Worm (Caenorhabditis elegans) whole organism, L1 larva: Measurements from ENCODE around the gene Y71H2AM.1.

Experiments
- C04F5.9 ChIP-seq: sonication (generic microtip); optimal IDR thresholded peaks from 2 replicates; lab custom pipeline; 2016; ENCODE audit warnings: missing genetic modification characterization, missing compliant biosample characterization
- aha-1 ChIP-seq: fragments of 150-350 bp; optimal IDR thresholded peaks from 2 replicates; lab custom pipeline; 2014; ENCODE audit warnings: missing biosample characterization, missing genetic modification characterization
- aly-2 ChIP-seq: fragments of 150-350 bp; optimal IDR thresholded peaks from 2 replicates; lab custom pipeline; 2014; ENCODE audit warnings: missing biosample characterization, missing genetic modification characterization
- ama-1 ChIP-seq: fragments of 150-350 bp; optimal IDR thresholded peaks from 2 replicates; lab custom pipeline; 2014
- blmp-1 ChIP-seq: fragments of 150-350 bp; optimal IDR thresholded peaks from 2 replicates; lab custom pipeline; 2014; ENCODE audit warnings: missing biosample characterization, missing genetic modification characterization
- ceh-90 ChIP-seq: sonication (generic microtip); optimal IDR thresholded peaks from 2 replicates; lab custom pipeline; 2016; ENCODE audit warnings: missing genetic modification characterization, missing compliant biosample characterization
- ces-1 ChIP-seq: fragments of 150-350 bp; optimal IDR thresholded peaks from 2 replicates; lab custom pipeline; 2014; ENCODE audit warnings: missing biosample characterization, missing genetic modification reagents, missing genetic modification characterization
- dsc-1 ChIP-seq: sonication (generic microtip); optimal IDR thresholded peaks from 2 replicates; lab custom pipeline; 2016; ENCODE audit warnings: mild to moderate bottlenecking, missing genetic modification characterization, missing compliant biosample characterization
- efl-1 ChIP-seq, 4 experiments: fragments of 150-350 bp; optimal IDR thresholded peaks in 3 of 4; peaks in 1 of 4; 1 replicate in 1 of 4; 2 replicates in 3 of 4; lab custom pipeline; 2014; ENCODE audit warnings: missing biosample characterization in 2 of 4, missing genetic modification characterization in 2 of 4, missing genetic modification reagents in 2 of 4
- egl-13 ChIP-seq: sonication (generic microtip); optimal IDR thresholded peaks from 2 replicates; lab custom pipeline; 2016; ENCODE audit warnings: missing genotype, missing genetic modification reagents, missing genetic modification characterization, missing compliant biosample characterization
- elt-2 ChIP-seq: sonication (generic microtip); optimal IDR thresholded peaks from 2 replicates; lab custom pipeline; 2016; ENCODE audit warnings: missing genetic modification characterization, mild to moderate bottlenecking, inconsistent platforms, missing compliant biosample characterization, missing genetic modification reagents
- elt-3 ChIP-seq, 6 experiments: fragments of 150-350 bp in 1 of 6; sonication (generic microtip); optimal IDR thresholded peaks; 2 replicates each; lab custom pipeline; 2017 to 2018; ENCODE audit warnings: missing biosample characterization in 6 of 6, missing genetic modification characterization in 6 of 6, inconsistent platforms in 1 of 6
- fkh-10 ChIP-seq: sonication (generic microtip); optimal IDR thresholded peaks from 2 replicates; lab custom pipeline; 2017; ENCODE audit warnings: missing biosample characterization, missing genetic modification reagents, missing genetic modification characterization
- fkh-8 ChIP-seq: sonication (generic microtip); optimal IDR thresholded peaks from 2 replicates; lab custom pipeline; 2016; ENCODE audit warnings: mild to moderate bottlenecking, missing genetic modification characterization, missing compliant biosample characterization
- grh-1 ChIP-seq: fragments of 200-800 bp; sonication (Bioruptor generic); IDR thresholded peaks from 2 replicates; pipeline ENCODE4 v1.3.6; 2022; ENCODE audit warnings: missing genetic modification reagents, missing genetic modification characterization, missing compliant biosample characterization
- hlh-4 ChIP-seq: sonication (generic microtip); optimal IDR thresholded peaks from 2 replicates; lab custom pipeline; 2016; ENCODE audit warnings: mild to moderate bottlenecking, missing genetic modification characterization, missing compliant biosample characterization
- irx-1 ChIP-seq: sonication (generic microtip); optimal IDR thresholded peaks from 2 replicates; lab custom pipeline; 2016; ENCODE audit warnings: missing genetic modification characterization, missing compliant biosample characterization
- isw-1 ChIP-seq: fragments of 200-800 bp; sonication (Bioruptor generic); IDR thresholded peaks from 2 replicates; pipeline ENCODE4 v1.3.6; 2022; ENCODE audit warnings: missing genetic modification characterization, missing compliant biosample characterization
- lin-35 ChIP-seq, 2 experiments: fragments of 150-350 bp; optimal IDR thresholded peaks; 2 replicates each; lab custom pipeline; 2014; ENCODE audit warnings: missing biosample characterization in 2 of 2, missing genetic modification characterization in 2 of 2, missing genetic modification reagents in 2 of 2
- lir-3 ChIP-seq: sonication (generic microtip); optimal IDR thresholded peaks from 2 replicates; lab custom pipeline; 2016; ENCODE audit warnings: mild to moderate bottlenecking, missing genetic modification characterization, moderate library complexity, missing compliant biosample characterization; ENCODE audit not compliant: poor library complexity
- lsy-2 ChIP-seq, 2 experiments: fragments of 150-350 bp; optimal IDR thresholded peaks; 2 replicates each; lab custom pipeline; 2014; ENCODE audit warnings: missing biosample characterization in 2 of 2, missing genetic modification characterization in 2 of 2
- mab-9 ChIP-seq: fragments of 200-800 bp; sonication (Bioruptor generic); IDR thresholded peaks from 2 replicates; pipeline ENCODE4 v1.3.6; 2022; ENCODE audit warnings: missing genetic modification reagents, missing genetic modification characterization, missing compliant biosample characterization
- mep-1 ChIP-seq: fragments of 150-350 bp; optimal IDR thresholded peaks from 2 replicates; lab custom pipeline; 2014; ENCODE audit warnings: missing biosample characterization, missing genetic modification characterization
- nhr-12 ChIP-seq: sonication (generic microtip); optimal IDR thresholded peaks from 2 replicates; lab custom pipeline; 2017; ENCODE audit warnings: missing biosample characterization, missing genetic modification characterization
- nhr-20 ChIP-seq: sonication (generic microtip); optimal IDR thresholded peaks from 2 replicates; lab custom pipeline; 2016; ENCODE audit warnings: mild to moderate bottlenecking, missing genetic modification characterization, missing compliant biosample characterization
- nhr-237 ChIP-seq: fragments of 150-350 bp; optimal IDR thresholded peaks from 2 replicates; lab custom pipeline; 2014; ENCODE audit warnings: missing biosample characterization, missing genetic modification characterization
- nhr-28 ChIP-seq: fragments of 150-350 bp; optimal IDR thresholded peaks from 2 replicates; lab custom pipeline; 2014; ENCODE audit warnings: missing biosample characterization, missing genetic modification characterization
- nhr-71 ChIP-seq: sonication (generic microtip); optimal IDR thresholded peaks from 2 replicates; lab custom pipeline; 2016; ENCODE audit warnings: mild to moderate bottlenecking, missing genetic modification characterization, moderate library complexity, missing compliant biosample characterization
- nhr-77 ChIP-seq: fragments of 150-350 bp; optimal IDR thresholded peaks from 2 replicates; lab custom pipeline; 2014; ENCODE audit warnings: missing biosample characterization, missing genetic modification characterization
- nhr-84 ChIP-seq: sonication (generic microtip); optimal IDR thresholded peaks from 2 replicates; lab custom pipeline; 2017; ENCODE audit warnings: missing biosample characterization, missing genetic modification characterization
- pax-3 ChIP-seq: fragments of 200-800 bp; sonication (Bioruptor generic); optimal IDR thresholded peaks from 2 replicates; lab custom pipeline; 2018; ENCODE audit warnings: mild to moderate bottlenecking, missing genetic modification characterization, moderate library complexity, missing compliant biosample characterization
- pqm-1 ChIP-seq: sonication (generic microtip); optimal IDR thresholded peaks from 3 replicates; lab custom pipeline; 2017; ENCODE audit warnings: missing biosample characterization, missing genetic modification characterization
- rnt-1 ChIP-seq: sonication (generic microtip); optimal IDR thresholded peaks from 2 replicates; lab custom pipeline; 2016; ENCODE audit warnings: mild to moderate bottlenecking, missing genetic modification characterization, moderate library complexity, missing compliant biosample characterization
- skn-1 ChIP-seq: fragments of 150-350 bp; optimal IDR thresholded peaks from 2 replicates; lab custom pipeline; 2014; ENCODE audit warnings: missing biosample characterization, missing genetic modification characterization
- snpc-4 ChIP-seq: fragments of 150-350 bp; optimal IDR thresholded peaks from 2 replicates; lab custom pipeline; 2014; ENCODE audit warnings: missing biosample characterization, missing genetic modification characterization
- sup-37 ChIP-seq: fragments of 200-800 bp; sonication (Bioruptor generic); optimal IDR thresholded peaks from 2 replicates; lab custom pipeline; 2018; ENCODE audit warnings: mild to moderate bottlenecking, missing genetic modification characterization, missing compliant biosample characterization
- tlp-1 ChIP-seq: fragments of 150-350 bp; optimal IDR thresholded peaks from 2 replicates; lab custom pipeline; 2014; ENCODE audit warnings: missing biosample characterization, missing genetic modification characterization
- unc-130 ChIP-seq: fragments of 150-350 bp; optimal IDR thresholded peaks from 2 replicates; lab custom pipeline; 2017; ENCODE audit warnings: missing biosample characterization, missing genetic modification characterization, inconsistent platforms
- unc-62 ChIP-seq: fragments of 150-350 bp; optimal IDR thresholded peaks from 2 replicates; lab custom pipeline; 2014; ENCODE audit warnings: missing biosample characterization, missing genetic modification reagents, missing genetic modification characterization
- vab-15 ChIP-seq: sonication (generic microtip); optimal IDR thresholded peaks from 2 replicates; lab custom pipeline; 2017; ENCODE audit warnings: missing genotype, mild to moderate bottlenecking, missing genetic modification characterization, missing compliant biosample characterization
- zip-4 ChIP-seq: fragments of 200-800 bp; sonication (Bioruptor generic); optimal IDR thresholded peaks from 2 replicates; lab custom pipeline; 2018; ENCODE audit warnings: mild to moderate bottlenecking, missing genetic modification characterization, moderate library complexity, missing compliant biosample characterization
- ztf-11 ChIP-seq, 2 experiments: sonication (generic microtip); optimal IDR thresholded peaks; 2 replicates each; lab custom pipeline; 2016 to 2017; ENCODE audit warnings: missing genetic modification characterization in 2 of 2, missing biosample characterization in 1 of 2, missing compliant biosample characterization in 1 of 2
- ztf-4 ChIP-seq: fragments of 150-350 bp; optimal IDR thresholded peaks from 2 replicates; lab custom pipeline; 2014; ENCODE audit warnings: missing biosample characterization, missing genetic modification characterization

Y71H2AM.1 gene

DNA sequence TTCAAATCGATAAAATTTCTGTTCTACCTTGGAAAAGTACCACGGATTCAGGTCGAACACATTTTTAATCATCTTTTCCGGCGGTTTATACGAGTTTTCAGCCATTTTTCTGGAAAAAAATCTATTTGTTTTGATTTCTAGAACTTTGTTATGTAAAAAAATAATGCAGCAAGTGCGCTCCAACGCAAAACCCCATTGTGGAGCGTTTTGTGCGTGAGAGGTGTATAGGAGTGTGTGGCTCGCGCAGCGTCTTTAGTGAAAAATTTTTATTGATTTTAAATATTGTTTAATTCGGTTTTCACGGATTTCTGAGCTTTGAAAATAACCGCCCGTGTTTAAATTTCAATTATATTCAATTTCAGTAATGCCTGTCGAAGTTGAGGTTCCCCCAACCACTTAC is 41.0 kb upstream of the Y71H2AM.1 start, which contains the start of gene Y71H2AM.20 (continued):
- TF ChIP-seq mep-1 (tag; lab: Kevin White, UChicago), result peak; percentile 99
- no peak for TF ChIP-seq pqm-1 (tag; lab: Kevin White, UChicago)
- TF ChIP-seq ztf-4, result peak; percentile 87
- no peak for TF ChIP-seq nhr-12 (tag; lab: Kevin White, UChicago)
- TF ChIP-seq lir-3 (tag; lab: Kevin White, UChicago), result no peak
- TF ChIP-seq snpc-4 (tag; lab: Kevin White, UChicago), result peak; percentile 90
- TF ChIP-seq ceh-90 (tag; lab: Kevin White, UChicago), result no peak
- TF ChIP-seq vab-15 (tag; lab: Kevin White, UChicago), result peak; percentile 84
- TF ChIP-seq skn-1 (tag; lab: Kevin White, UChicago), result peak; percentile 93
- TF ChIP-seq C04F5.9 (tag; lab: Kevin White, UChicago), result peak; percentile 82
- TF ChIP-seq lsy-2 (tag; optimal IDR thresholded peaks at IDR 0.05; lab: Kevin White, UChicago), result peak; percentile 98
- no peak for TF ChIP-seq nhr-84 (tag; lab: Kevin White, UChicago)
- TF ChIP-seq fkh-10 (GFP tag; lab: Kevin White, UChicago), result peak; percentile 96
- TF ChIP-seq aly-2 (tag; lab: Kevin White, UChicago), result peak; percentile 92
- TF ChIP-seq tlp-1 (tag; lab: Kevin White, UChicago), result no peak
- peak; percentile 92 to 95 for TF ChIP-seq lin-35 (GFP tag; optimal IDR thresholded peaks at IDR 0.05; lab: Kevin White, UChicago)
- TF ChIP-seq pax-3 (tag; lab: Kevin White, UChicago), result peak; percentile 91
- no peak for TF ChIP-seq hlh-4 (tag; lab: Kevin White, UChicago)
- TF ChIP-seq nhr-237 (tag; lab: Kevin White, UChicago), result peak; percentile 92
- no peak for TF ChIP-seq unc-62 (GFP tag; lab: Kevin White, UChicago)
- TF ChIP-seq mab-9 (GFP tag; lab: Robert Waterston, UW), result peak; percentile 72; the same call in 1 of the 2 replicates
- TF ChIP-seq ztf-11 (tag; optimal IDR thresholded peaks at IDR 0.05; lab: Kevin White, UChicago), result peak in 1 of 2 experiments; percentile 81
- peak; percentile 42 for TF ChIP-seq elt-2 (tag; lab: Kevin White, UChicago)
- TF ChIP-seq nhr-28 (tag; lab: Kevin White, UChicago), result no peak
- peak; percentile 59 for TF ChIP-seq zip-4 (GFP tag; lab: Kevin White, UChicago)
- TF ChIP-seq unc-130 (tag; lab: Kevin White, UChicago), result peak; percentile 100
- TF ChIP-seq nhr-20 (tag; lab: Kevin White, UChicago), result peak; percentile 96
- peak; percentile 84 for TF ChIP-seq egl-13 (tag; lab: Kevin White, UChicago)
- TF ChIP-seq blmp-1 (tag; lab: Kevin White, UChicago), result peak; percentile 94
- TF ChIP-seq nhr-77 (tag; lab: Kevin White, UChicago), result peak; percentile 93
- peak; percentile 92 to 95 for TF ChIP-seq efl-1 (optimal IDR thresholded peaks at IDR 0.05; lab: Kevin White, UChicago)
- peak; percentile 87 to 98 for TF ChIP-seq efl-1 (GFP tag; optimal IDR thresholded peaks at IDR 0.05 in 1 of 2; lab: Kevin White, UChicago)
- TF ChIP-seq fkh-8, result peak; percentile 99
- TF ChIP-seq rnt-1 (tag; lab: Kevin White, UChicago), result peak; percentile 95
- peak; percentile 93 for TF ChIP-seq isw-1 (GFP tag; lab: Robert Waterston, UW)
- peak; percentile 82 to 99 (median 96) for TF ChIP-seq elt-3 (tag; optimal IDR thresholded peaks at IDR 0.05; lab: Kevin White, UChicago)
- TF ChIP-seq sup-37, result no peak
- TF ChIP-seq ama-1 (lab: Kevin White, UChicago), result peak; percentile 84
- TF ChIP-seq ces-1 (GFP tag; lab: Kevin White, UChicago), result no peak
- TF ChIP-seq grh-1, result peak; percentile 40; the same call in 1 of the 2 replicates

DNA sequence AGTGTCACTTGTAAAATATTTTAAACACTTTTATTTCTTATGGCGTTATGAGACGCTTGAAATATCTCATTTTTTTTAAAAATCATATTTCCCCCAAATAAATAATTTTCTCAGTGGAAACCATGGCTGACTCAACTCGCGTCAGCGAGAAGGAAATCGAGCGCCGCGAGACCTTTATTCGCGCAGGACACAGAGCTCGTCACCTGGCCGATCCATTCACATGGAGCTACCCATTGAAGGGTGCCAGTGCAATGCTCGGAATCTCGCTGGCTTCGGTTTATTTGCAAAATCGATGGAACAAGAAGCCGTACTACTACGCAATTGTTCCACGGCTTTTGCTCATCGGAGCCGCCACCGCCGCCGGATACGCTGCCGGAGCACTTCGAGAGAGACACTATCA is 40.1 kb upstream of the Y71H2AM.1 start, which contains the start of gene nduc-2:
nduc-2 (plus strand) TSS at position 113 of the 400 bp plus-strand sequence.
- TF ChIP-seq zip-4 (GFP tag; lab: Kevin White, UChicago) (no peak), nhr-71 (tag; lab: Kevin White, UChicago) (peak; percentile 34), irx-1 (no peak), dsc-1 (tag; lab: Kevin White, UChicago) (no peak), ama-1 (lab: Kevin White, UChicago) (peak; percentile 11), aha-1 (no peak), grh-1 (peak; percentile 21; the same call in 1 of the 2 replicates), pax-3 (tag; lab: Kevin White, UChicago) (peak; percentile 3)
